Worm (Caenorhabditis elegans): ENCODE results near the gene nhr-162.

Gene nhr-162

ce11 chrV:6991771-6992170, at the start of gene nhr-162:
Gene nhr-162, minus strand, starts transcription at chrV:6991871.
- TF ChIP-seq tab-1 (GFP tag; IDR thresholded peaks at IDR 0.05) (no peak), klf-2 (GFP tag; conservative IDR thresholded peaks at IDR 0.05) (no peak), flt-1 (GFP tag; IDR thresholded peaks at IDR 0.05) (no peak), med-1 (GFP tag; optimal IDR thresholded peaks at IDR 0.05; ENCODE audit: insufficient read depth) (no peak), ref-1 (GFP tag; conservative IDR thresholded peaks at IDR 0.05) (no peak), ztf-23 (GFP tag; IDR thresholded peaks at IDR 0.05) (no peak), T22C8.4 (GFP tag; IDR thresholded peaks at IDR 0.05) (no peak)

- TF ChIP-seq ref-1 (GFP tag; conservative IDR thresholded peaks at IDR 0.05) (no peak), tab-1 (GFP tag; IDR thresholded peaks at IDR 0.05) (no peak), ztf-23 (GFP tag; IDR thresholded peaks at IDR 0.05) (no peak), flt-1 (GFP tag; IDR thresholded peaks at IDR 0.05) (no peak), med-1 (GFP tag; optimal IDR thresholded peaks at IDR 0.05; ENCODE audit: insufficient read depth) (no peak), ztf-29 (GFP tag; IDR thresholded peaks at IDR 0.05) (no peak), T22C8.4 (GFP tag; IDR thresholded peaks at IDR 0.05) (no peak), klf-2 (GFP tag; conservative IDR thresholded peaks at IDR 0.05) (no peak), cog-1 (tag; optimal IDR thresholded peaks at IDR 0.05) (no peak)
These were observed 44.8 kb upstream of the nhr-162 start, which contains the start of gene twk-11 for ce11 chrV:7036475-7036874. Gene twk-11, minus strand, starts transcription at chrV:7036575.

- TF ChIP-seq flt-1 (GFP tag; IDR thresholded peaks at IDR 0.05) (no peak), ztf-23 (GFP tag; IDR thresholded peaks at IDR 0.05) (no peak), tab-1 (GFP tag; IDR thresholded peaks at IDR 0.05) (no peak), T22C8.4 (GFP tag; IDR thresholded peaks at IDR 0.05) (no peak), med-1 (GFP tag; optimal IDR thresholded peaks at IDR 0.05; ENCODE audit: insufficient read depth) (no peak), ref-1 (GFP tag; conservative IDR thresholded peaks at IDR 0.05) (no peak), cog-1 (tag; optimal IDR thresholded peaks at IDR 0.05) (no peak), klf-2 (GFP tag; conservative IDR thresholded peaks at IDR 0.05) (no peak)
These were observed 35.4 kb upstream of the nhr-162 start, which contains the start of gene F20A1.6 for ce11 chrV:7027055-7027454. Gene F20A1.6, minus strand, starts transcription at chrV:7027155.

ce11 chrV:7022981-7023380, 31.3 kb upstream of the nhr-162 start:
- no peak for TF ChIP-seq T22C8.4 (GFP tag; IDR thresholded peaks at IDR 0.05)
- TF ChIP-seq cog-1 (tag; optimal IDR thresholded peaks at IDR 0.05), result no peak
- no peak for TF ChIP-seq ztf-23 (GFP tag; IDR thresholded peaks at IDR 0.05)
- TF ChIP-seq ztf-29 (GFP tag; IDR thresholded peaks at IDR 0.05), result no peak
- TF ChIP-seq ref-1 (GFP tag; conservative IDR thresholded peaks at IDR 0.05), result no peak
- TF ChIP-seq klf-2 (GFP tag; conservative IDR thresholded peaks at IDR 0.05), result no peak
- no peak for TF ChIP-seq tab-1 (GFP tag; IDR thresholded peaks at IDR 0.05)
- TF ChIP-seq med-1 (GFP tag; optimal IDR thresholded peaks at IDR 0.05; ENCODE audit: insufficient read depth), result no peak
- TF ChIP-seq flt-1 (GFP tag; IDR thresholded peaks at IDR 0.05), result no peak

ce11 chrV:7021772-7022171, 30.1 kb upstream of the nhr-162 start, which contains the start of gene F20A1.4:
Gene F20A1.4, minus strand, starts transcription at chrV:7021872.
- no peak for TF ChIP-seq T22C8.4 (GFP tag; IDR thresholded peaks at IDR 0.05)
- no peak for TF ChIP-seq ztf-23 (GFP tag; IDR thresholded peaks at IDR 0.05)
- TF ChIP-seq flt-1 (GFP tag; IDR thresholded peaks at IDR 0.05), result no peak
- no peak for TF ChIP-seq cog-1 (tag; optimal IDR thresholded peaks at IDR 0.05)
- TF ChIP-seq ref-1 (GFP tag; conservative IDR thresholded peaks at IDR 0.05), result no peak
- no peak for TF ChIP-seq klf-2 (GFP tag; conservative IDR thresholded peaks at IDR 0.05)
- no peak for TF ChIP-seq med-1 (GFP tag; optimal IDR thresholded peaks at IDR 0.05; ENCODE audit: insufficient read depth)
- no peak for TF ChIP-seq tab-1 (GFP tag; IDR thresholded peaks at IDR 0.05)
- TF ChIP-seq ztf-29 (GFP tag; IDR thresholded peaks at IDR 0.05), result no peak

- TF ChIP-seq med-1 (GFP tag; optimal IDR thresholded peaks at IDR 0.05; ENCODE audit: insufficient read depth), result no peak
- no peak for TF ChIP-seq klf-2 (GFP tag; conservative IDR thresholded peaks at IDR 0.05)
- no peak for TF ChIP-seq flt-1 (GFP tag; IDR thresholded peaks at IDR 0.05)
- TF ChIP-seq ztf-29 (GFP tag; IDR thresholded peaks at IDR 0.05), result no peak
- TF ChIP-seq ref-1 (GFP tag; conservative IDR thresholded peaks at IDR 0.05), result no peak
- no peak for TF ChIP-seq tab-1 (GFP tag; IDR thresholded peaks at IDR 0.05)
- TF ChIP-seq ztf-23 (GFP tag; IDR thresholded peaks at IDR 0.05), result no peak
- no peak for TF ChIP-seq T22C8.4 (GFP tag; IDR thresholded peaks at IDR 0.05)
- TF ChIP-seq cog-1 (tag; optimal IDR thresholded peaks at IDR 0.05), result no peak
These were observed 25.4 kb upstream of the nhr-162 start, which contains the start of gene srsx-32 for ce11 chrV:7017059-7017458. Gene srsx-32, plus strand, starts transcription at chrV:7017359.

ce11 chrV:7015872-7016271, 24.2 kb upstream of the nhr-162 start, which contains the start of gene C33G8.13:
Gene C33G8.13, minus strand, starts transcription at chrV:7015972.
- TF ChIP-seq klf-2 (GFP tag; conservative IDR thresholded peaks at IDR 0.05) (no peak), flt-1 (GFP tag; IDR thresholded peaks at IDR 0.05) (no peak), med-1 (GFP tag; optimal IDR thresholded peaks at IDR 0.05; ENCODE audit: insufficient read depth) (no peak), ref-1 (GFP tag; conservative IDR thresholded peaks at IDR 0.05) (no peak), ztf-23 (GFP tag; IDR thresholded peaks at IDR 0.05) (no peak), cog-1 (tag; optimal IDR thresholded peaks at IDR 0.05) (no peak), ztf-29 (GFP tag; IDR thresholded peaks at IDR 0.05) (no peak), tab-1 (GFP tag; IDR thresholded peaks at IDR 0.05) (no peak), T22C8.4 (GFP tag; IDR thresholded peaks at IDR 0.05) (no peak)

ce11 chrV:7012617-7013016, 20.9 kb upstream of the nhr-162 start, which contains the start of gene srw-127:
Gene srw-127, plus strand, starts transcription at chrV:7012917.
- TF ChIP-seq ref-1 (GFP tag; conservative IDR thresholded peaks at IDR 0.05) (no peak), ztf-23 (GFP tag; IDR thresholded peaks at IDR 0.05) (no peak)

ce11 chrV:7009461-7009860, 17.8 kb upstream of the nhr-162 start, which contains the start of gene C33G8.2:
Gene C33G8.2, plus strand, starts transcription at chrV:7009761.
- no peak for TF ChIP-seq klf-2 (GFP tag; conservative IDR thresholded peaks at IDR 0.05)
- no peak for TF ChIP-seq ztf-29 (GFP tag; IDR thresholded peaks at IDR 0.05)
- TF ChIP-seq ztf-23 (GFP tag; IDR thresholded peaks at IDR 0.05), result no peak
- TF ChIP-seq flt-1 (GFP tag; IDR thresholded peaks at IDR 0.05), result no peak
- TF ChIP-seq T22C8.4 (GFP tag; IDR thresholded peaks at IDR 0.05), result no peak
- no peak for TF ChIP-seq cog-1 (tag; optimal IDR thresholded peaks at IDR 0.05)
- TF ChIP-seq tab-1 (GFP tag; IDR thresholded peaks at IDR 0.05), result no peak
- no peak for TF ChIP-seq med-1 (GFP tag; optimal IDR thresholded peaks at IDR 0.05; ENCODE audit: insufficient read depth)
- TF ChIP-seq ref-1 (GFP tag; conservative IDR thresholded peaks at IDR 0.05), result no peak

ce11 chrV:7007307-7007706, 15.6 kb upstream of the nhr-162 start, which contains the start of gene drd-10:
Gene drd-10, plus strand, starts transcription at chrV:7007607.
- TF ChIP-seq tab-1 (GFP tag; IDR thresholded peaks at IDR 0.05) (no peak), flt-1 (GFP tag; IDR thresholded peaks at IDR 0.05) (no peak), ztf-29 (GFP tag; IDR thresholded peaks at IDR 0.05) (no peak)
